Worm (Caenorhabditis elegans): ENCODE results near the gene osm-5.

Gene osm-5

DNA sequence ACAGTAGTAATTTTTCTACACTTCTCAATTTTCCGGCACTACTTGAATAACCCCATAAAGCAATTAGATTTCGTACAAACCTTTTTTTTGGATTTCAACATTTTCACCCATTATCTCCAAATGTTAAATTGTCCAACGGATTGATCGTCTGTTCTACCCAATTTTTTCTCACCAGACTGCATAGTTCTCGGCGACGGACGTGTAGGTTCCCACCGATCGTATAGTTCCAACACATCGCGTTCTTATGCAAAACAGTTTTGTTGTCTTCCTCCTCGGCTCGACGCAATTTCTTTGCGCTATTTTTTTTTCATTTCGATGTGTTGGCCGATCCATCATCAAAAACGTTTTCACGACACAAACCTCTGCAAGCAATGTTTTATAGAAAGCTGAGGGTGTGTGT, 19.6 kb downstream of the osm-5 start, which contains the start of gene Y41G9A.6:
Gene Y41G9A.6 (minus strand): TSS at position 101 of the 400 bp plus-strand sequence.
- TF ChIP-seq dpl-1 (GFP tag; optimal IDR thresholded peaks at IDR 0.05) (no peak), K11D2.4 (GFP tag; IDR thresholded peaks at IDR 0.05) (no peak), lin-54 (GFP tag; optimal IDR thresholded peaks at IDR 0.05) (no peak), egl-44 (GFP tag; IDR thresholded peaks at IDR 0.05) (no peak), F55B11.4 (tag; optimal IDR thresholded peaks at IDR 0.05; ENCODE audit: borderline replicate concordance, insufficient read depth) (no peak), lsy-27 (tag; optimal IDR thresholded peaks at IDR 0.05; ENCODE audit: borderline replicate concordance, insufficient read depth) (no peak), let-526 (GFP tag; IDR thresholded peaks at IDR 0.05) (no peak), mxl-1 (tag; optimal IDR thresholded peaks at IDR 0.05) (no peak), mcd-1 (GFP tag; IDR thresholded peaks at IDR 0.05) (no peak), lir-1 (GFP tag; conservative IDR thresholded peaks at IDR 0.05) (no peak), F39B2.1 (GFP tag; IDR thresholded peaks at IDR 0.05) (no peak)

DNA sequence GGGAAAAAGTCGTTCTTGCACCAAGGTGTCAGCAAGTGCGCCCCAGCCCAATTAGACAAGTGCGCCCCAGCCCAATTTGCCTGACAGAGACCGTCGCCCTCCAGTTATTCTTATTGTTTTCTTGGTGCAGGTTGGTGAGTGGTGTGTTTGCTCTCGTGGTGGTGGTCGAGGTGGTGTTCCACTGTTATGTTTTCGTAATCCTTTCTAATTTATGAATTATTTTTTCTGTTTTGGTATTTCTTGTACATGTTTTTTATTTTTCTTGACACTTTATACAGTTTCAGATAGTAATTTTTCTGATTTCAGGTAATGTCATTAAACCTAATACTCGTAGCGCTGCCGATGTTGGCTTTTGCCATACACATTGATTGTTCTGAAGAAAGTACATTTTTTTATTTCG, 25.1 kb downstream of the osm-5 start, which contains the start of gene Y48D7A.1:
Gene Y48D7A.1 (plus strand): TSS at position 301 of the 400 bp plus-strand sequence.
- no peak for TF ChIP-seq lsy-27 (tag; optimal IDR thresholded peaks at IDR 0.05; ENCODE audit: borderline replicate concordance, insufficient read depth)
- no peak for TF ChIP-seq lag-1 (GFP tag; IDR thresholded peaks at IDR 0.05)
- no peak for TF ChIP-seq egrh-3 (GFP tag; IDR thresholded peaks at IDR 0.05)
- TF ChIP-seq ZK185.1 (tag; optimal IDR thresholded peaks at IDR 0.05; ENCODE audit: poor library complexity, severe bottlenecking): no peak
- TF ChIP-seq hlh-26 (GFP tag; conservative IDR thresholded peaks at IDR 0.05): no peak
- TF ChIP-seq hmg-1.2 (GFP tag; IDR thresholded peaks at IDR 0.05): no peak
- no peak for TF ChIP-seq egl-44 (GFP tag; IDR thresholded peaks at IDR 0.05)
- no peak for TF ChIP-seq Y67H2A.10 (GFP tag; conservative IDR thresholded peaks at IDR 0.05)
- TF ChIP-seq hlh-12 (tag; optimal IDR thresholded peaks at IDR 0.05): no peak
- no peak for TF ChIP-seq akir-1 (GFP tag; optimal IDR thresholded peaks at IDR 0.05)
- no peak for TF ChIP-seq aptf-3 (GFP tag; IDR thresholded peaks at IDR 0.05)
- no peak for TF ChIP-seq snpc-1.1 (tag; optimal IDR thresholded peaks at IDR 0.05; ENCODE audit: insufficient read depth)
- no peak for TF ChIP-seq somi-1 (GFP tag; optimal IDR thresholded peaks at IDR 0.05)
- TF ChIP-seq dpl-1 (GFP tag; optimal IDR thresholded peaks at IDR 0.05): no peak
- no peak for TF ChIP-seq die-1 (tag; optimal IDR thresholded peaks at IDR 0.05)

DNA sequence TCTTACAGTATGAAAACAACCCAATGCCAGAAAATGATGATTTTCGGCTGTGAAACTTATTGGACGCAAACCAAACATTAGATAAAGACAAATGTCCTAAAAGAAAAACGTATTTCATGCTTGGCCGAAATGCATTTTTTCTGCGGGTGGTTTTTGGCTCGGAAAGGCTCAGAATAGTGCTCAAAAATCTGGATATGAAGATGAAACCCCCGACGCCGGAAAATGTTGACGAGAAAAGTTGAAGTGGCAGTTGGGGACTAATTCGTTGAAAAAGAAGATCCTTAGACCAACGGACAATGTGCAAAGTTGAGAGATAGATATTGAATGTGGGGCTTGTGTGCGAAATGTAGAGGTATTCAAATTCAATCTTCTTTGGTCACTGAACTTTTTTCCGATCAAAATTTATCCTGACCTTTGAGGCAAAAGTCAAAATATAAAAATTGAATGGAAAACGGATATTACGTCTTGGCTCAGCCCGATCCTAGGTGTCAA, 34.5 kb downstream of the osm-5 start, which contains the start of gene flp-18:
Gene flp-18 (minus strand): TSS at position 51 of the 492 bp plus-strand sequence.
- TF ChIP-seq ceh-79 (tag; optimal IDR thresholded peaks at IDR 0.05): no peak
- TF ChIP-seq bed-2 (GFP tag; IDR thresholded peaks at IDR 0.05): no peak
- no peak for TF ChIP-seq attf-3 (GFP tag; conservative IDR thresholded peaks at IDR 0.05)
- no peak for TF ChIP-seq snpc-3.4 (tag; optimal IDR thresholded peaks at IDR 0.05)
- no peak for TF ChIP-seq mes-4 (tag; optimal IDR thresholded peaks at IDR 0.05)
- no peak for TF ChIP-seq ccch-3 (GFP tag; optimal IDR thresholded peaks at IDR 0.05)
- no peak for TF ChIP-seq attf-5 (GFP tag; optimal IDR thresholded peaks at IDR 0.05)
- no peak for TF ChIP-seq snpc-4 (GFP tag; optimal IDR thresholded peaks at IDR 0.05)
- TF ChIP-seq snpc-4 (tag; optimal IDR thresholded peaks at IDR 0.05): no peak
- TF ChIP-seq unc-62 (GFP tag; optimal IDR thresholded peaks at IDR 0.05): no peak
- no peak for TF ChIP-seq nhr-90 (tag; optimal IDR thresholded peaks at IDR 0.05)
- no peak for TF ChIP-seq die-1 (tag; optimal IDR thresholded peaks at IDR 0.05)
- TF ChIP-seq ztf-25 (GFP tag; IDR thresholded peaks at IDR 0.05): no peak
